Worm (Caenorhabditis elegans) whole organism, mixed stage, embryonic: ENCODE data around the gene C18H9.6.

Source experiments
- M03D4.4 ChIP-seq: sonication (generic microtip); optimal IDR thresholded peaks from 2 replicates; lab custom pipeline; 2017; ENCODE audit warnings: mild to moderate bottlenecking, missing genetic modification characterization, missing compliant biosample characterization
- bed-3 ChIP-seq: fragments of 200-800 bp; sonication (Bioruptor generic); optimal IDR thresholded peaks from 3 replicates; lab custom pipeline; 2018; ENCODE audit warnings: mild to moderate bottlenecking, missing genetic modification characterization, moderate library complexity, missing compliant biosample characterization
- blmp-1 ChIP-seq: fragments of 150-350 bp; optimal IDR thresholded peaks from 2 replicates; lab custom pipeline; 2014; ENCODE audit warnings: missing biosample characterization, missing genetic modification characterization
- ceh-39 ChIP-seq: fragments of 150-350 bp; optimal IDR thresholded peaks from 2 replicates; lab custom pipeline; 2014; ENCODE audit warnings: missing biosample characterization, missing genetic modification characterization
- ceh-43 ChIP-seq: fragments of 200-800 bp; sonication (Bioruptor generic); optimal IDR thresholded peaks from 2 replicates; lab custom pipeline; 2018; ENCODE audit warnings: mild to moderate bottlenecking, missing genetic modification characterization, moderate library complexity, missing compliant biosample characterization
- ceh-83 ChIP-seq: fragments of 200-800 bp; sonication (Bioruptor generic); optimal IDR thresholded peaks from 2 replicates; lab custom pipeline; 2018; ENCODE audit warnings: mild to moderate bottlenecking, missing genetic modification characterization, missing compliant biosample characterization
- ces-1 ChIP-seq: fragments of 150-350 bp; optimal IDR thresholded peaks from 2 replicates; lab custom pipeline; 2014; ENCODE audit warnings: missing biosample characterization, missing genetic modification reagents, missing genetic modification characterization
- drap-1 ChIP-seq: fragments of 200-800 bp; sonication (Bioruptor generic); optimal IDR thresholded peaks from 3 replicates; lab custom pipeline; 2018; ENCODE audit warnings: mild to moderate bottlenecking, missing genetic modification characterization, missing compliant biosample characterization
- elt-1 ChIP-seq: sonication (generic microtip); optimal IDR thresholded peaks from 2 replicates; lab custom pipeline; 2017; ENCODE audit warnings: missing genetic modification characterization, mild to moderate bottlenecking, missing compliant biosample characterization, antibody characterized with exemption, moderate library complexity, borderline replicate concordance; ENCODE audit not compliant: insufficient read depth
- elt-3 ChIP-seq: fragments of 150-350 bp; optimal IDR thresholded peaks from 2 replicates; lab custom pipeline; 2014; ENCODE audit warnings: missing biosample characterization, missing genetic modification characterization
- flh-1 ChIP-seq: fragments of 200-800 bp; sonication (Bioruptor generic); optimal IDR thresholded peaks from 2 replicates; lab custom pipeline; 2018; ENCODE audit warnings: mild to moderate bottlenecking, missing genetic modification characterization, moderate library complexity, missing compliant biosample characterization
- ham-2 ChIP-seq: fragments of 200-800 bp; sonication (Bioruptor generic); optimal IDR thresholded peaks from 2 replicates; lab custom pipeline; 2018; ENCODE audit warnings: mild to moderate bottlenecking, missing genetic modification characterization, missing compliant biosample characterization
- hlh-1 ChIP-seq: fragments of 150-350 bp; optimal IDR thresholded peaks from 2 replicates; lab custom pipeline; 2014; ENCODE audit warnings: missing biosample characterization, missing genetic modification reagents, missing genetic modification characterization
- lsy-2 ChIP-seq: fragments of 150-350 bp; optimal IDR thresholded peaks from 2 replicates; lab custom pipeline; 2014; ENCODE audit warnings: missing biosample characterization, missing genetic modification characterization
- mep-1 ChIP-seq: fragments of 150-350 bp; optimal IDR thresholded peaks from 2 replicates; lab custom pipeline; 2017; ENCODE audit warnings: missing biosample characterization, missing genetic modification reagents, missing genetic modification characterization, inconsistent platforms
- nhr-12 ChIP-seq: fragments of 150-350 bp; optimal IDR thresholded peaks from 2 replicates; lab custom pipeline; 2014; ENCODE audit warnings: missing biosample characterization, missing genetic modification characterization
- nhr-2 ChIP-seq: fragments of 150-350 bp; optimal IDR thresholded peaks from 2 replicates; lab custom pipeline; 2014; ENCODE audit warnings: missing biosample characterization, missing genetic modification characterization
- nhr-28 ChIP-seq: fragments of 150-350 bp; optimal IDR thresholded peaks from 2 replicates; lab custom pipeline; 2014; ENCODE audit warnings: missing biosample characterization, missing genetic modification characterization
- pha-4 ChIP-seq: fragments of 150-350 bp; optimal IDR thresholded peaks from 2 replicates; lab custom pipeline; 2018; ENCODE audit warnings: missing biosample characterization, missing genetic modification reagents, missing genetic modification characterization
- sem-2 ChIP-seq: fragments of 200-800 bp; sonication (Bioruptor generic); optimal IDR thresholded peaks from 2 replicates; lab custom pipeline; 2018; ENCODE audit warnings: mild to moderate bottlenecking, missing genetic modification characterization, missing compliant biosample characterization
- snpc-4 ChIP-seq: fragments of 150-350 bp; optimal IDR thresholded peaks from 2 replicates; lab custom pipeline; 2014; ENCODE audit warnings: missing biosample characterization, missing genetic modification characterization
- sptf-1 ChIP-seq: sonication (generic microtip); optimal IDR thresholded peaks from 2 replicates; lab custom pipeline; 2017; ENCODE audit warnings: mild to moderate bottlenecking, missing genetic modification characterization, moderate library complexity, missing compliant biosample characterization
- tbx-8 ChIP-seq: fragments of 200-800 bp; sonication (Bioruptor generic); optimal IDR thresholded peaks from 2 replicates; lab custom pipeline; 2018; ENCODE audit warnings: mild to moderate bottlenecking, missing genetic modification characterization, moderate library complexity, missing compliant biosample characterization
- unc-120 ChIP-seq: sonication (generic microtip); optimal IDR thresholded peaks from 2 replicates; lab custom pipeline; 2017; ENCODE audit warnings: missing genetic modification characterization, missing compliant biosample characterization; ENCODE audit not compliant: poor library complexity, severe bottlenecking
- unc-62 ChIP-seq: fragments of 150-350 bp; optimal IDR thresholded peaks from 2 replicates; lab custom pipeline; 2014; ENCODE audit warnings: missing biosample characterization, missing genetic modification reagents, missing genetic modification characterization
- zip-8 ChIP-seq: fragments of 150-350 bp; optimal IDR thresholded peaks from 2 replicates; lab custom pipeline; 2014; ENCODE audit warnings: missing biosample characterization, missing genetic modification characterization
- ztf-11 ChIP-seq: fragments of 150-350 bp; optimal IDR thresholded peaks from 2 replicates; lab custom pipeline; 2014; ENCODE audit warnings: missing biosample characterization, missing genetic modification characterization

The C18H9.6 gene

ce11 chrII:6716638-6717037 lies 15.2 kb upstream of the C18H9.6 start, which contains the start of the genes T14B4.5 and T14B4.20:
T14B4.5 (plus strand) TSS chrII:6716863.
T14B4.20 (plus strand) TSS chrII:6716901.
- TF ChIP-seq flh-1 (GFP tag; lab: Kevin White, UChicago) (no peak), nhr-28 (tag; lab: Kevin White, UChicago) (no peak), ztf-11 (tag; lab: Kevin White, UChicago) (no peak)

- no peak for TF ChIP-seq ham-2 (GFP tag; lab: Kevin White, UChicago)
- no peak for TF ChIP-seq hlh-1 (tag; lab: Kevin White, UChicago)
- TF ChIP-seq sem-2 (GFP tag; lab: Kevin White, UChicago) = no peak
These were observed 14.4 kb upstream of the C18H9.6 start for ce11 chrII:6715853-6716252.

- peak; percentile 34 for TF ChIP-seq elt-3 (tag; lab: Kevin White, UChicago)
- no peak for TF ChIP-seq nhr-2 (tag; lab: Kevin White, UChicago)
- no peak for TF ChIP-seq ceh-43 (GFP tag; lab: Kevin White, UChicago)
- no peak for TF ChIP-seq sptf-1
- no peak for TF ChIP-seq ces-1 (GFP tag; lab: Kevin White, UChicago)
- no peak for TF ChIP-seq ceh-83 (GFP tag; lab: Kevin White, UChicago)
- TF ChIP-seq tbx-8 (GFP tag; lab: Kevin White, UChicago) = no peak
- TF ChIP-seq elt-1 (tag; lab: Kevin White, UChicago) = peak; percentile 8
- peak; percentile 82 for TF ChIP-seq blmp-1 (tag; lab: Kevin White, UChicago)
- TF ChIP-seq zip-8 (tag; lab: Kevin White, UChicago) = no peak
- no peak for TF ChIP-seq snpc-4
- TF ChIP-seq bed-3 (GFP tag; lab: Kevin White, UChicago) = no peak
- no peak for TF ChIP-seq nhr-12
- no peak for TF ChIP-seq pha-4
- no peak for TF ChIP-seq ham-2 (GFP tag; lab: Kevin White, UChicago)
- TF ChIP-seq unc-62 (GFP tag; lab: Kevin White, UChicago) = peak; percentile 23
- TF ChIP-seq M03D4.4 (tag; lab: Kevin White, UChicago) = no peak
- TF ChIP-seq ceh-39 = no peak
- no peak for TF ChIP-seq drap-1
These were observed 12.5 kb upstream of the C18H9.6 start, which contains the start of gene dpy-2 for ce11 chrII:6713832-6714342. dpy-2 (plus strand) TSS chrII:6714292.

ce11 chrII:6713003-6713402 lies 11.6 kb upstream of the C18H9.6 start:
- TF ChIP-seq lsy-2 (no peak), blmp-1 (tag; lab: Kevin White, UChicago) (no peak), mep-1 (tag; lab: Kevin White, UChicago) (no peak), unc-62 (GFP tag; lab: Kevin White, UChicago) (peak; percentile 32), unc-120 (tag; lab: Kevin White, UChicago) (no peak), ceh-83 (GFP tag; lab: Kevin White, UChicago) (no peak), ham-2 (GFP tag; lab: Kevin White, UChicago) (peak; percentile 84), flh-1 (GFP tag; lab: Kevin White, UChicago) (no peak), elt-1 (tag; lab: Kevin White, UChicago) (peak; percentile 51), zip-8 (tag; lab: Kevin White, UChicago) (no peak)

- no peak for TF ChIP-seq unc-62 (GFP tag; lab: Kevin White, UChicago)
- TF ChIP-seq blmp-1 (tag; lab: Kevin White, UChicago) = peak; percentile 82
- peak; percentile 39 for TF ChIP-seq ham-2 (GFP tag; lab: Kevin White, UChicago)
- TF ChIP-seq drap-1 = no peak
- TF ChIP-seq ceh-39 = no peak
- TF ChIP-seq elt-3 (tag; lab: Kevin White, UChicago) = peak; percentile 58
- peak; percentile 80 for TF ChIP-seq elt-1 (tag; lab: Kevin White, UChicago)
These were observed 11.0 kb upstream of the C18H9.6 start, which contains the start of the genes dpy-10 and T14B4.19 for ce11 chrII:6712177-6712981. dpy-10 (minus strand) TSS chrII:6712227. T14B4.19 (minus strand) TSS chrII:6712931.
